Worm (Caenorhabditis elegans): Measurements from ENCODE around the gene Y50D7A.1.
A peak's percentile ranks its signal among the peaks of the same experiment; 100 is the strongest.

Gene Y50D7A.1

DNA sequence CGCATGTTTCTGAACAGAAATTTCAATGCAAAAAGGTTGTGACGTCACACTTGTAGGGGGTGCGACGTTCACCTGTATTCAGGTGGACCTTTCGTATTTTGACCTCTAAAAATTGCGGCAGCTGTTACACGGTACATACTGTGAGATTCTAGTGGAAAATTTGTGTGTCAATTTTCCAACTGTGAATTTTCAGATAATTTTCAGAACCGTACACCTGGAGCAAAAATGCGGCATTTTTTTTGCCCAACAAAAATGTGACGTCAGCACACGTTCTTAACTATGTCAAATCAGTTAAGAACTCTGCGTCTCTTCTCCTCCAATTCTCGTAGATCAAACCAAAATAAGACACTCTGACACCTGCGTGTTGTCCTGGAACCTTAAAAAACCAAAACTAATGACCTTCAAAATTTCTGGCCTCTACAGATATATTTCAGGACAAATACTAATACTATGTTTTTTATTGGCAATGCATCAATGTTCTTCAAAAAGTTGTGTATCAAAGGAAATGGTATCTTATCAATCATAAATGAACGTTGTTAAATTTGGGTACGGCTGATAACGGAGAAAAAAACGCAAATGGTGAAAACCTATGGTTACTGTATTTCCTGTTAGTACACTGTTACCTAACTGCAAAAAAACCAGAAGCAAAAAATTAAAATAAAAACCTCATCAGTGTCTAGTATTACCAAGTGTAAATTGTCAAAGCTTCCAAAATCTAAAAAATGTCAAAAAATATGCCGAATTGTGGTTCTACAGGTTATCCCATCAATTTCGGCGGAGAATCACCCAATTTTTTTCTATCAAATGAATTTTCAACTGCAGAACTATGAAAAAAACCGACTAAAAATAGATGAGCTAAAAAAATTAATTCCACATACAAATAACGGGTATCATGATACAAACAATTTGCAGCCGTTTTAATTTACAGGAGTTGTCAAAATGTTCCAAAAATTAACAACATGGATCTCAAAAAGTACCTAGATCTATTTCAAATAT, 64.8 kb downstream of the Y50D7A.1 start:
- no peak for TF ChIP-seq lin-39 (tag; optimal IDR thresholded peaks at IDR 0.05)
- no peak for TF ChIP-seq nhr-12 (tag; optimal IDR thresholded peaks at IDR 0.05)
- no peak for TF ChIP-seq ztf-1 (GFP tag; conservative IDR thresholded peaks at IDR 0.05)
- TF ChIP-seq zag-1 (tag; optimal IDR thresholded peaks at IDR 0.05): no peak
- no peak for TF ChIP-seq nhr-77 (tag; optimal IDR thresholded peaks at IDR 0.05)
- TF ChIP-seq fos-1 (tag; optimal IDR thresholded peaks at IDR 0.05): peak; percentile 20

DNA sequence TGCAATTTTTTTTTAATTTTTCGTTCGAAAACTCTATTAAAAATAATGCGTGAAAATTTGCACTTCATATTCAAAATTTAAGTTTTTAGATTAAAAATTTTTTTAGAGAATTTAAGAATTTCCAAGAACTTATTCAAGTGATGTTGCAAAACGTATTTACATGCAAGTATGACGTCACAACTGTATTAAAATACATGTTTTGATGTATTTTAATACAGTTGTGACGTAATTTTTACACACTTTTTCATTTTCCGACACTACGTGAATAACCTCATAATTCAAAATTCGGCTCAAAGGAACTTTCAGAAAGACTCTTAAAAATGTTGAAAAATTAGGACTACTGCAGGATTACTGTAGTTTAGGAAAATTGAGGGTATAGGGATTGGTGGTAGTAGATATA, 65.7 kb downstream of the Y50D7A.1 start:
- TF ChIP-seq elt-3 (tag; optimal IDR thresholded peaks at IDR 0.05) (no peak), alr-1 (tag; optimal IDR thresholded peaks at IDR 0.05) (no peak), F13H6.1 (tag; optimal IDR thresholded peaks at IDR 0.05) (no peak), mab-5 (tag; optimal IDR thresholded peaks at IDR 0.05) (no peak), nhr-237 (tag; optimal IDR thresholded peaks at IDR 0.05) (no peak), gmeb-1 (tag; optimal IDR thresholded peaks at IDR 0.05) (no peak)

DNA sequence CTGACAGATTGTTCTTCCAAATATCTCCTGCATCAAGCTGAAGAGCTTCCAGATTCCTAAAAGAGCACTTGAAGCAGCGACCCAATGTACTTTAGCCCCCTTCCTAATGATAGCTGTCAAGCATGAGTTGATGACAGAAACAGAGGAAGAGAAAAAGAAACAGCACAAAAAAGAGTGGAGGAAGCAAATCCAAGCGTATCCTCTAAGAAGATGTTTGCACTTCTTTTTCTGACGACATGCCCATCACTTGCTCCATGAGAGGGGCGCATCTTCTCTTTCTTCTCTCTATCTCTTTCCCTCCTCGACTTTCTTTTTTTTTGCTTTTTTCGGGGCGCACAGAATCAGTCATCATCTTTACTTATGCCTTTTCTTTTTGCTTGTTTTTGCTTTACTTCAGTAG, 67.9 kb downstream of the Y50D7A.1 start:
- TF ChIP-seq nhr-23 (tag; optimal IDR thresholded peaks at IDR 0.05): no peak
- TF ChIP-seq ztf-1 (GFP tag; conservative IDR thresholded peaks at IDR 0.05): no peak
- TF ChIP-seq gmeb-1 (tag; optimal IDR thresholded peaks at IDR 0.05): no peak
- no peak for TF ChIP-seq ztf-4 (tag; optimal IDR thresholded peaks at IDR 0.05)
- no peak for TF ChIP-seq mab-5 (tag; optimal IDR thresholded peaks at IDR 0.05)
- no peak for TF ChIP-seq zag-1 (tag; optimal IDR thresholded peaks at IDR 0.05)
- no peak for TF ChIP-seq ceh-16 (tag; optimal IDR thresholded peaks at IDR 0.05)
- TF ChIP-seq nhr-11 (tag; optimal IDR thresholded peaks at IDR 0.05): no peak
- TF ChIP-seq Y55F3AM.14 (GFP tag; optimal IDR thresholded peaks at IDR 0.05): no peak
- no peak for TF ChIP-seq ztf-11 (tag; optimal IDR thresholded peaks at IDR 0.05)
- TF ChIP-seq unc-55 (GFP tag; optimal IDR thresholded peaks at IDR 0.05): peak; percentile 29
- no peak for TF ChIP-seq lin-13 (GFP tag; optimal IDR thresholded peaks at IDR 0.05)
- TF ChIP-seq C34F6.9 (tag; optimal IDR thresholded peaks at IDR 0.05): peak; percentile 28
- TF ChIP-seq fos-1 (tag; optimal IDR thresholded peaks at IDR 0.05): no peak
- TF ChIP-seq egl-27 (tag; optimal IDR thresholded peaks at IDR 0.05): no peak
- no peak for TF ChIP-seq sem-4 (tag; optimal IDR thresholded peaks at IDR 0.05)
- no peak for TF ChIP-seq R02D3.7 (tag; optimal IDR thresholded peaks at IDR 0.05)
- TF ChIP-seq mbf-1 (tag; optimal IDR thresholded peaks at IDR 0.05): no peak
- TF ChIP-seq nhr-77 (tag; optimal IDR thresholded peaks at IDR 0.05): no peak
- TF ChIP-seq sma-3 (GFP tag; optimal IDR thresholded peaks at IDR 0.05): no peak
- TF ChIP-seq nhr-21 (tag; optimal IDR thresholded peaks at IDR 0.05): no peak
- no peak for TF ChIP-seq mdl-1 (tag; optimal IDR thresholded peaks at IDR 0.05)
- TF ChIP-seq nhr-12 (tag; optimal IDR thresholded peaks at IDR 0.05): no peak
- TF ChIP-seq nhr-129 (tag; optimal IDR thresholded peaks at IDR 0.05): peak; percentile 39
- TF ChIP-seq elt-3 (tag; optimal IDR thresholded peaks at IDR 0.05): no peak
- peak in 1 of 2 experiments; percentile 4 for TF ChIP-seq lsy-2 (tag; optimal IDR thresholded peaks at IDR 0.05)
- no peak for TF ChIP-seq lin-11 (tag; optimal IDR thresholded peaks at IDR 0.05)
- TF ChIP-seq ceh-82 (tag; optimal IDR thresholded peaks at IDR 0.05): no peak
- TF ChIP-seq F13H6.1 (tag; optimal IDR thresholded peaks at IDR 0.05): no peak
- TF ChIP-seq unc-62 (GFP tag; optimal IDR thresholded peaks at IDR 0.05): no peak
- no peak for TF ChIP-seq alr-1 (tag; optimal IDR thresholded peaks at IDR 0.05)
- no peak for TF ChIP-seq elt-1 (tag; optimal IDR thresholded peaks at IDR 0.05)
- TF ChIP-seq lin-39 (tag; optimal IDR thresholded peaks at IDR 0.05): no peak
- no peak for TF ChIP-seq nhr-25 (tag; optimal IDR thresholded peaks at IDR 0.05)

Data from whole organism, L2 larva.